Worm (Caenorhabditis elegans) whole organism, young adult: Measurements from ENCODE around the gene mfsd-10.

ENCODE experiments used
- C06A6.2 ChIP-seq: fragments of 200-800 bp; sonication (Bioruptor generic); conservative IDR thresholded peaks from 2 replicates; pipeline ENCODE4 v1.3.6; 2022; ENCODE audit warnings: missing genetic modification characterization, missing compliant biosample characterization
- D2030.7 ChIP-seq: fragments of 200-800 bp; sonication (Bioruptor generic); IDR thresholded peaks from 2 replicates; pipeline ENCODE4 v1.3.6; 2022; ENCODE audit warnings: missing genetic modification reagents, missing genetic modification characterization, missing compliant biosample characterization
- F49E8.2 ChIP-seq: sonication (generic microtip); optimal IDR thresholded peaks from 3 replicates; lab custom pipeline; 2017; ENCODE audit warnings: missing genetic modification characterization, mild to moderate bottlenecking, missing compliant biosample characterization, antibody characterized with exemption, moderate library complexity; ENCODE audit not compliant: insufficient read depth
- Y67H2A.10 ChIP-seq: fragments of 200-800 bp; sonication (Bioruptor generic); conservative IDR thresholded peaks from 2 replicates; pipeline ENCODE4 v1.3.6; 2022; ENCODE audit warnings: missing genetic modification reagents, missing genetic modification characterization, missing compliant biosample characterization
- cebp-1 ChIP-seq, 2 experiments: fragments of 200-800 bp in 1 of 2; sonication (Bioruptor generic) in 1 of 2; sonication (generic microtip) in 1 of 2; IDR thresholded peaks in 1 of 2; optimal IDR thresholded peaks in 1 of 2; 2 replicates each; pipeline versions ENCODE4 v1.3.6 to Lab custom; 2017 to 2022; ENCODE audit warnings: missing compliant biosample characterization in 2 of 2, missing genetic modification characterization in 2 of 2, mild to moderate bottlenecking in 1 of 2, missing genetic modification reagents in 1 of 2, moderate library complexity in 1 of 2
- egrh-3 ChIP-seq: fragments of 200-800 bp; sonication (Bioruptor generic); IDR thresholded peaks from 2 replicates; pipeline ENCODE4 v1.3.6; 2022; ENCODE audit warnings: missing genetic modification reagents, missing genetic modification characterization, missing compliant biosample characterization
- hlh-26 ChIP-seq: fragments of 200-800 bp; sonication (Bioruptor generic); conservative IDR thresholded peaks from 2 replicates; pipeline ENCODE4 v1.3.6; 2022; ENCODE audit warnings: missing genetic modification reagents, missing genetic modification characterization, missing compliant biosample characterization
- lin-35 ChIP-seq, 3 experiments: fragments of 150-350 bp in 2 of 3; sonication (generic microtip) in 1 of 3; optimal IDR thresholded peaks; 2 replicates each; lab custom pipeline; 2014 to 2018; ENCODE audit warnings: missing biosample characterization in 3 of 3, missing genetic modification characterization in 3 of 3, missing genetic modification reagents in 3 of 3
- nfya-1 ChIP-seq: sonication (generic microtip); optimal IDR thresholded peaks from 2 replicates; lab custom pipeline; 2017; ENCODE audit warnings: antibody characterized with exemption, missing compliant biosample characterization, missing genetic modification characterization, borderline replicate concordance; ENCODE audit not compliant: insufficient read depth
- rpc-1 ChIP-seq, 2 experiments: fragments of 150-350 bp in 1 of 2; sonication (generic microtip) in 1 of 2; optimal IDR thresholded peaks; 2 replicates each; lab custom pipeline; 2014 to 2018; ENCODE audit warnings: missing biosample characterization in 1 of 2, missing genetic modification characterization in 1 of 2, missing genetic modification reagents in 1 of 2, missing genotype in 1 of 2
- snpc-4 ChIP-seq, 5 experiments: fragments of 150-350 bp in 1 of 5; sonication (generic microtip) in 4 of 5; optimal IDR thresholded peaks; 2 replicates each; lab custom pipeline; 2014 to 2018; ENCODE audit warnings: missing genetic modification characterization in 5 of 5, missing biosample characterization in 3 of 5, antibody characterized with exemption in 2 of 5, mild to moderate bottlenecking in 2 of 5, missing compliant biosample characterization in 2 of 5, missing genotype in 2 of 5, moderate library complexity in 2 of 5, missing genetic modification reagents in 1 of 5
- ztf-6 ChIP-seq: fragments of 200-800 bp; sonication (Bioruptor generic); IDR thresholded peaks from 2 replicates; pipeline ENCODE4 v1.3.6; 2022; ENCODE audit warnings: missing genetic modification reagents, missing genetic modification characterization, missing compliant biosample characterization

DNA sequence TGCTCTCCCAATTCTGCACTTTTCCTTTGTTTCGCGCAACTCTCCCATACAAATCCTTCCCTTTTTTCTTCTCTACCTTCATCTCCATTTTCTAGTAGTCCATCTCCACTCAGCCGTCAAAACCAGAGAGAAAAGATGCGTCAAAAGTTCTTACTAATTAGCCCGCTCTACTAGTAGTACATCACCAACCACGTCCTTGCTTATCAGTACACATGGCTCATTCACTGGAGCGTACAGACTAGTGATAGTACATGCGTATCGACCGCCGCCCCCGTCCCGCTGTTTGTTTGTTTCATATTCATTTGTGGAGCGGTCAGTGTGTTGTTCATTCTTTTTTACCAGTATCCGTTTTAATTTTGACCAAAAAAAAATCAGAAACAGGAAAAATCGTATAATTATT, 39.4 kb downstream of the mfsd-10 start:
- TF ChIP-seq rpc-1 (optimal IDR thresholded peaks at IDR 0.05; lab: Kevin White, UChicago) = no peak
- no peak for TF ChIP-seq rpc-1 (tag; optimal IDR thresholded peaks at IDR 0.05; lab: Kevin White, UChicago)
- TF ChIP-seq Y67H2A.10 = no peak
- TF ChIP-seq F49E8.2 (tag; lab: Kevin White, UChicago) = no peak
- no peak for TF ChIP-seq snpc-4 (GFP tag; optimal IDR thresholded peaks at IDR 0.05; lab: Kevin White, UChicago)
- no peak for TF ChIP-seq snpc-4 (tag; optimal IDR thresholded peaks at IDR 0.05; lab: Kevin White, UChicago)
- no peak for TF ChIP-seq C06A6.2
- no peak for TF ChIP-seq lin-35 (GFP tag; optimal IDR thresholded peaks at IDR 0.05; lab: Kevin White, UChicago)
- no peak for TF ChIP-seq D2030.7
- TF ChIP-seq egrh-3 = no peak
- no peak for TF ChIP-seq cebp-1 (GFP tag; IDR thresholded peaks at IDR 0.05; lab: Robert Waterston, UW)
- TF ChIP-seq cebp-1 (tag; optimal IDR thresholded peaks at IDR 0.05; lab: Kevin White, UChicago) = no peak
- TF ChIP-seq ztf-6 (GFP tag; lab: Robert Waterston, UW) = no peak
- no peak for TF ChIP-seq hlh-26 (GFP tag; lab: Robert Waterston, UW)
- TF ChIP-seq nfya-1 (tag; lab: Kevin White, UChicago) = no peak
